Worm (Caenorhabditis elegans) whole organism, L1 larva: Measurements from ENCODE around the gene cdc-37.

ENCODE experiments used
- C16A3.4 ChIP-seq: fragments of 150-350 bp; optimal IDR thresholded peaks from 2 replicates; lab custom pipeline; 2014; ENCODE audit warnings: missing biosample characterization, missing genetic modification characterization
- Y116A8C.19 ChIP-seq: sonication (generic microtip); optimal IDR thresholded peaks from 2 replicates; lab custom pipeline; 2016; ENCODE audit warnings: missing compliant biosample characterization, missing genetic modification characterization, borderline replicate concordance
- aha-1 ChIP-seq: fragments of 150-350 bp; optimal IDR thresholded peaks from 2 replicates; lab custom pipeline; 2014; ENCODE audit warnings: missing biosample characterization, missing genetic modification characterization
- blmp-1 ChIP-seq: fragments of 150-350 bp; optimal IDR thresholded peaks from 2 replicates; lab custom pipeline; 2014; ENCODE audit warnings: missing biosample characterization, missing genetic modification characterization
- ceh-8 ChIP-seq: fragments of 200-800 bp; sonication (Bioruptor generic); optimal IDR thresholded peaks from 2 replicates; lab custom pipeline; 2018; ENCODE audit warnings: mild to moderate bottlenecking, missing genetic modification characterization, moderate library complexity, missing compliant biosample characterization
- ceh-82 ChIP-seq, 3 experiments: fragments of 150-350 bp in 1 of 3; sonication (generic microtip) in 2 of 3; optimal IDR thresholded peaks; 2 replicates each; lab custom pipeline; 2014 to 2017; ENCODE audit warnings: missing biosample characterization in 3 of 3, missing genetic modification characterization in 3 of 3
- ceh-90 ChIP-seq: sonication (generic microtip); optimal IDR thresholded peaks from 2 replicates; lab custom pipeline; 2016; ENCODE audit warnings: missing genetic modification characterization, missing compliant biosample characterization
- ces-1 ChIP-seq: fragments of 150-350 bp; optimal IDR thresholded peaks from 2 replicates; lab custom pipeline; 2014; ENCODE audit warnings: missing biosample characterization, missing genetic modification reagents, missing genetic modification characterization
- efl-1 ChIP-seq, 4 experiments: fragments of 150-350 bp; optimal IDR thresholded peaks in 3 of 4; peaks in 1 of 4; 1 replicate in 1 of 4; 2 replicates in 3 of 4; lab custom pipeline; 2014; ENCODE audit warnings: missing biosample characterization in 2 of 4, missing genetic modification characterization in 2 of 4, missing genetic modification reagents in 2 of 4
- egl-13 ChIP-seq: sonication (generic microtip); optimal IDR thresholded peaks from 2 replicates; lab custom pipeline; 2016; ENCODE audit warnings: missing genotype, missing genetic modification reagents, missing genetic modification characterization, missing compliant biosample characterization
- egl-27 ChIP-seq, 2 experiments: fragments of 150-350 bp in 1 of 2; sonication (generic microtip); optimal IDR thresholded peaks; 3 replicates each; lab custom pipeline; 2017 to 2018; ENCODE audit warnings: missing biosample characterization in 2 of 2, missing genetic modification characterization in 2 of 2, missing genetic modification reagents in 2 of 2
- elt-2 ChIP-seq: sonication (generic microtip); optimal IDR thresholded peaks from 2 replicates; lab custom pipeline; 2016; ENCODE audit warnings: missing genetic modification characterization, mild to moderate bottlenecking, inconsistent platforms, missing compliant biosample characterization, missing genetic modification reagents
- elt-3 ChIP-seq, 6 experiments: fragments of 150-350 bp in 1 of 6; sonication (generic microtip); optimal IDR thresholded peaks; 2 replicates each; lab custom pipeline; 2017 to 2018; ENCODE audit warnings: missing biosample characterization in 6 of 6, missing genetic modification characterization in 6 of 6, inconsistent platforms in 1 of 6
- fkh-4 ChIP-seq: sonication (generic microtip); optimal IDR thresholded peaks from 2 replicates; lab custom pipeline; 2016; ENCODE audit warnings: missing compliant biosample characterization, missing genetic modification characterization, borderline replicate concordance
- fkh-8 ChIP-seq: sonication (generic microtip); optimal IDR thresholded peaks from 2 replicates; lab custom pipeline; 2016; ENCODE audit warnings: mild to moderate bottlenecking, missing genetic modification characterization, missing compliant biosample characterization
- grh-1 ChIP-seq: fragments of 200-800 bp; sonication (Bioruptor generic); IDR thresholded peaks from 2 replicates; pipeline ENCODE4 v1.3.6; 2022; ENCODE audit warnings: missing genetic modification reagents, missing genetic modification characterization, missing compliant biosample characterization
- hlh-17 ChIP-seq: fragments of 200-800 bp; sonication (Bioruptor generic); optimal IDR thresholded peaks from 2 replicates; lab custom pipeline; 2018; ENCODE audit warnings: missing genetic modification characterization, mild to moderate bottlenecking, missing compliant biosample characterization, moderate library complexity, borderline replicate concordance
- isw-1 ChIP-seq: fragments of 200-800 bp; sonication (Bioruptor generic); IDR thresholded peaks from 2 replicates; pipeline ENCODE4 v1.3.6; 2022; ENCODE audit warnings: missing genetic modification characterization, missing compliant biosample characterization
- lin-13 ChIP-seq: fragments of 150-350 bp; optimal IDR thresholded peaks from 2 replicates; lab custom pipeline; 2014; ENCODE audit warnings: missing biosample characterization, missing genetic modification reagents, missing genetic modification characterization
- lin-14 ChIP-seq: fragments of 200-800 bp; sonication (Bioruptor generic); optimal IDR thresholded peaks from 2 replicates; lab custom pipeline; 2018; ENCODE audit warnings: mild to moderate bottlenecking, missing genetic modification characterization, moderate library complexity, missing compliant biosample characterization
- mef-2 ChIP-seq: fragments of 150-350 bp; optimal IDR thresholded peaks from 2 replicates; lab custom pipeline; 2014; ENCODE audit warnings: missing biosample characterization, missing genetic modification characterization
- nhr-11 ChIP-seq: fragments of 150-350 bp; optimal IDR thresholded peaks from 2 replicates; lab custom pipeline; 2014; ENCODE audit warnings: missing biosample characterization, missing genetic modification characterization
- nhr-12 ChIP-seq: sonication (generic microtip); optimal IDR thresholded peaks from 2 replicates; lab custom pipeline; 2017; ENCODE audit warnings: missing biosample characterization, missing genetic modification characterization
- nhr-237 ChIP-seq: fragments of 150-350 bp; optimal IDR thresholded peaks from 2 replicates; lab custom pipeline; 2014; ENCODE audit warnings: missing biosample characterization, missing genetic modification characterization
- nhr-28 ChIP-seq: fragments of 150-350 bp; optimal IDR thresholded peaks from 2 replicates; lab custom pipeline; 2014; ENCODE audit warnings: missing biosample characterization, missing genetic modification characterization
- nhr-47 ChIP-seq: sonication (generic microtip); optimal IDR thresholded peaks from 2 replicates; lab custom pipeline; 2016; ENCODE audit warnings: mild to moderate bottlenecking, missing genetic modification characterization, moderate library complexity, missing compliant biosample characterization
- nhr-71 ChIP-seq: sonication (generic microtip); optimal IDR thresholded peaks from 2 replicates; lab custom pipeline; 2016; ENCODE audit warnings: mild to moderate bottlenecking, missing genetic modification characterization, moderate library complexity, missing compliant biosample characterization
- nhr-85 ChIP-seq: sonication (generic microtip); peaks from one replicate; lab custom pipeline; 2016; ENCODE audit warnings: missing genetic modification characterization, inconsistent platforms, missing compliant biosample characterization
- nhr-90 ChIP-seq: sonication (generic microtip); optimal IDR thresholded peaks from 2 replicates; lab custom pipeline; 2016; ENCODE audit warnings: mild to moderate bottlenecking, missing genetic modification characterization, missing compliant biosample characterization; ENCODE audit not compliant: poor library complexity
- pag-3 ChIP-seq: sonication (generic microtip); optimal IDR thresholded peaks from 2 replicates; lab custom pipeline; 2017; ENCODE audit warnings: missing genetic modification characterization, mild to moderate bottlenecking, missing compliant biosample characterization, antibody characterized with exemption, borderline replicate concordance; ENCODE audit not compliant: insufficient read depth
- pax-3 ChIP-seq: fragments of 200-800 bp; sonication (Bioruptor generic); optimal IDR thresholded peaks from 2 replicates; lab custom pipeline; 2018; ENCODE audit warnings: mild to moderate bottlenecking, missing genetic modification characterization, moderate library complexity, missing compliant biosample characterization
- rnt-1 ChIP-seq: sonication (generic microtip); optimal IDR thresholded peaks from 2 replicates; lab custom pipeline; 2016; ENCODE audit warnings: mild to moderate bottlenecking, missing genetic modification characterization, moderate library complexity, missing compliant biosample characterization
- skn-1 ChIP-seq: fragments of 150-350 bp; optimal IDR thresholded peaks from 2 replicates; lab custom pipeline; 2014; ENCODE audit warnings: missing biosample characterization, missing genetic modification characterization
- sox-4 ChIP-seq: sonication (generic microtip); optimal IDR thresholded peaks from 2 replicates; lab custom pipeline; 2016; ENCODE audit warnings: missing genetic modification characterization, missing compliant biosample characterization
- unc-30 ChIP-seq: sonication (generic microtip); optimal IDR thresholded peaks from 2 replicates; lab custom pipeline; 2017; ENCODE audit warnings: missing biosample characterization, missing genetic modification characterization
- unc-86 ChIP-seq: sonication (generic microtip); optimal IDR thresholded peaks from 2 replicates; lab custom pipeline; 2016; ENCODE audit warnings: missing genetic modification characterization, missing compliant biosample characterization
- unc-98 ChIP-seq: fragments of 200-800 bp; sonication (Bioruptor generic); IDR thresholded peaks from 2 replicates; pipeline ENCODE4 v1.3.6; 2022; ENCODE audit warnings: missing genetic modification characterization, missing compliant biosample characterization
- xbp-1 ChIP-seq: sonication (generic microtip); optimal IDR thresholded peaks from 2 replicates; lab custom pipeline; 2016; ENCODE audit warnings: missing genetic modification characterization, missing compliant biosample characterization
- zip-4 ChIP-seq: fragments of 200-800 bp; sonication (Bioruptor generic); optimal IDR thresholded peaks from 2 replicates; lab custom pipeline; 2018; ENCODE audit warnings: mild to moderate bottlenecking, missing genetic modification characterization, moderate library complexity, missing compliant biosample characterization
- ztf-11 ChIP-seq, 2 experiments: sonication (generic microtip); optimal IDR thresholded peaks; 2 replicates each; lab custom pipeline; 2016 to 2017; ENCODE audit warnings: missing genetic modification characterization in 2 of 2, missing biosample characterization in 1 of 2, missing compliant biosample characterization in 1 of 2
- ztf-4 ChIP-seq: fragments of 150-350 bp; optimal IDR thresholded peaks from 2 replicates; lab custom pipeline; 2014; ENCODE audit warnings: missing biosample characterization, missing genetic modification characterization

cdc-37 gene

DNA sequence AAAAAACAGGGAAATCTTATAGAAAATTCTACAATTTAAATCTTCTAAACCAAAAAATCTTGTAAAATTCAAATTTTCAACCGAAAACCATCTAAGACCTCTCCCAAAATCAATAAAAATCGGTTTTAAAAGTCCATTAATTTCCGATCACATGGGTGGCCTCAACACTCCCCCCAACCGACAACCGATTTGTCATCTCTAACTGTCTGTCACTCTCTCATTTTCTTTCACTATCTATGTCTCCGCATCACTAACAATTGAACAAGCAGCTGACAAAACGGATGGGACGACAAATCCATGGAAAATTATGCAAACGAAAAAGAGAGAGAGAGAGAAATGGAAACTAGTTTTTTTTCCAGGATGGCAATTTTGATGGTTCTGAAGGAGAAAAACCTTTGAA, 22.6 kb upstream of the cdc-37 start (continued):
- no peak for TF ChIP-seq pag-3 (tag; lab: Kevin White, UChicago)
- peak; percentile 26 for TF ChIP-seq nhr-11
- peak in 1 of 6 experiments; percentile 25 for TF ChIP-seq elt-3 (tag; optimal IDR thresholded peaks at IDR 0.05; lab: Kevin White, UChicago)
- peak; percentile 33 for TF ChIP-seq unc-86 (tag; lab: Kevin White, UChicago)
- peak; percentile 23 for TF ChIP-seq xbp-1 (tag; lab: Kevin White, UChicago)
- TF ChIP-seq fkh-8: peak; percentile 27
- no peak for TF ChIP-seq egl-27 (tag; optimal IDR thresholded peaks at IDR 0.05; lab: Kevin White, UChicago)
- no peak for TF ChIP-seq mef-2 (tag; lab: Kevin White, UChicago)
- TF ChIP-seq efl-1 (optimal IDR thresholded peaks at IDR 0.05; lab: Kevin White, UChicago): peak; percentile 61 to 68
- peak; percentile 53 to 81 for TF ChIP-seq efl-1 (GFP tag; optimal IDR thresholded peaks at IDR 0.05 in 1 of 2; lab: Kevin White, UChicago)
- no peak for TF ChIP-seq zip-4 (GFP tag; lab: Kevin White, UChicago)
- peak; percentile 83 for TF ChIP-seq nhr-85 (tag; lab: Kevin White, UChicago)
- peak; percentile 73 for TF ChIP-seq lin-13 (GFP tag; lab: Kevin White, UChicago)
- peak; percentile 42 for TF ChIP-seq C16A3.4 (tag; lab: Kevin White, UChicago)
- peak; percentile 70 for TF ChIP-seq blmp-1 (tag; lab: Kevin White, UChicago)
- peak in 1 of 2 experiments; percentile 4 for TF ChIP-seq ztf-11 (tag; optimal IDR thresholded peaks at IDR 0.05; lab: Kevin White, UChicago)
- peak; percentile 40 for TF ChIP-seq ztf-4 (tag; lab: Kevin White, UChicago)
- TF ChIP-seq nhr-90: no peak
- no peak for TF ChIP-seq Y116A8C.19 (tag; lab: Kevin White, UChicago)
- no peak for TF ChIP-seq nhr-12 (tag; lab: Kevin White, UChicago)
- TF ChIP-seq skn-1 (tag; lab: Kevin White, UChicago): peak; percentile 76
- no peak for TF ChIP-seq egl-13 (tag; lab: Kevin White, UChicago)
- TF ChIP-seq hlh-17 (GFP tag; lab: Kevin White, UChicago): no peak
- TF ChIP-seq nhr-71 (tag; lab: Kevin White, UChicago): peak; percentile 86
- TF ChIP-seq pax-3 (tag; lab: Kevin White, UChicago): no peak
- TF ChIP-seq ceh-82 (tag; optimal IDR thresholded peaks at IDR 0.05; lab: Kevin White, UChicago): peak in 1 of 3 experiments; percentile 56
- peak; percentile 40 for TF ChIP-seq nhr-47
- peak; percentile 94 for TF ChIP-seq lin-14 (GFP tag; lab: Kevin White, UChicago)
- TF ChIP-seq rnt-1 (tag; lab: Kevin White, UChicago): peak; percentile 80
- TF ChIP-seq unc-30 (tag; lab: Kevin White, UChicago): no peak
- no peak for TF ChIP-seq ces-1 (GFP tag; lab: Kevin White, UChicago)
- no peak for TF ChIP-seq aha-1 (tag; lab: Kevin White, UChicago)
- peak; percentile 47; the same call in 1 of the 2 replicates for TF ChIP-seq grh-1

DNA sequence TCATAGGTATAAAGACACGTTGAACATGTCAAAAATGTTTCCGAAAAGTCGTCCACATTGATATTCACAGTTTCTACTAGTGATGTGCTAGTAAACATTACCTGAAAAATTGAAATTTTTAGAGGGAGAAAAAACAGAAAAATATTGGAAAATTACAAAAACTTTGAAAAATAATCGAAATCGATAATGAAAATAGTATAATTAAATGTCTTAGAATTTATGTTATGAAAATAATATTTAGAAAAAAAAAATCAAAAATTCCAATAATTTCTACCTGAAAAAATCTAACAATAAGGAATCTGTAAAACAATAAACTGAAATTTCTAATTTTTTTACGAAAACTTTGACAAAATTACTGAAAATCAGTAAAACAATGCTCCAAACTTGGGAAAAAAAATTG, 21.6 kb upstream of the cdc-37 start, which contains the start of gene nhl-3:
Gene nhl-3 (minus strand): TSS at position 101 of the 400 bp plus-strand sequence.
- no peak for TF ChIP-seq nhr-47
- TF ChIP-seq nhr-237: no peak
- TF ChIP-seq ceh-8 (GFP tag; lab: Kevin White, UChicago): no peak
- no peak for TF ChIP-seq unc-30 (tag; lab: Kevin White, UChicago)
- TF ChIP-seq isw-1 (GFP tag; lab: Robert Waterston, UW): no peak
- no peak for TF ChIP-seq elt-2
- no peak for TF ChIP-seq skn-1 (tag; lab: Kevin White, UChicago)
- TF ChIP-seq unc-98: no peak
- no peak for TF ChIP-seq sox-4 (tag; lab: Kevin White, UChicago)
- no peak for TF ChIP-seq ceh-90 (tag; lab: Kevin White, UChicago)
- TF ChIP-seq xbp-1 (tag; lab: Kevin White, UChicago): no peak
- no peak for TF ChIP-seq nhr-28 (tag; lab: Kevin White, UChicago)
- TF ChIP-seq fkh-4 (tag; lab: Kevin White, UChicago): no peak
- TF ChIP-seq nhr-90: no peak
